Fruit fly (Drosophila melanogaster): Measurements from ENCODE around the gene Notum.

dm6 chr3L:16045083-16045830, 22.0 kb downstream of the Notum start:
- no peak for TF ChIP-seq pan (optimal IDR thresholded peaks at IDR 0.05)
- no peak for TF ChIP-seq psq (optimal IDR thresholded peaks at IDR 0.05)
- TF ChIP-seq CG8478 (optimal IDR thresholded peaks at IDR 0.05), result no peak
